Worm (Caenorhabditis elegans) whole organism, early embryonic: Measurements from ENCODE around the gene cutl-23.

Experiments
- F13C5.2 ChIP-seq: sonication (generic microtip); optimal IDR thresholded peaks from 2 replicates; lab custom pipeline; 2017; ENCODE audit warnings: mild to moderate bottlenecking, missing genetic modification characterization, inconsistent platforms, missing compliant biosample characterization
- ama-1 ChIP-seq: fragments of 150-350 bp; optimal IDR thresholded peaks from 2 replicates; lab custom pipeline; 2014
- ceh-13 ChIP-seq: fragments of 200-800 bp; sonication (Bioruptor generic); optimal IDR thresholded peaks from 2 replicates; lab custom pipeline; 2018; ENCODE audit warnings: mild to moderate bottlenecking, missing genetic modification characterization, missing compliant biosample characterization
- ceh-36 ChIP-seq: sonication (generic microtip); optimal IDR thresholded peaks from 2 replicates; lab custom pipeline; 2016; ENCODE audit warnings: missing genetic modification characterization, inconsistent platforms, missing compliant biosample characterization
- flt-1 ChIP-seq: fragments of 200-800 bp; sonication (Bioruptor generic); IDR thresholded peaks from 2 replicates; pipeline ENCODE4 v1.3.6; 2022; ENCODE audit warnings: missing genetic modification characterization, missing compliant biosample characterization
- hmbx-1 ChIP-seq: sonication (generic microtip); optimal IDR thresholded peaks from 2 replicates; lab custom pipeline; 2016; ENCODE audit warnings: mild to moderate bottlenecking, missing genetic modification characterization, missing compliant biosample characterization
- hnd-1 ChIP-seq: sonication (generic microtip); optimal IDR thresholded peaks from 2 replicates; lab custom pipeline; 2016; ENCODE audit warnings: missing genetic modification characterization, missing compliant biosample characterization
- scrt-1 ChIP-seq: fragments of 200-800 bp; sonication (Bioruptor generic); IDR thresholded peaks from 2 replicates; pipeline ENCODE4 v1.3.6; 2022; ENCODE audit warnings: missing genetic modification characterization, missing compliant biosample characterization
- sea-1 ChIP-seq: fragments of 200-800 bp; sonication (Bioruptor generic); conservative IDR thresholded peaks from 2 replicates; pipeline ENCODE4 v1.3.6; 2022; ENCODE audit warnings: missing genetic modification characterization, missing compliant biosample characterization
- tbx-11 ChIP-seq: fragments of 200-800 bp; sonication (Bioruptor generic); IDR thresholded peaks from 2 replicates; pipeline ENCODE4 v1.3.6; 2022; ENCODE audit warnings: missing genetic modification characterization, missing compliant biosample characterization
- tbx-37 ChIP-seq: fragments of 200-800 bp; sonication (Bioruptor generic); conservative IDR thresholded peaks from 2 replicates; pipeline ENCODE4 v1.3.6; 2022; ENCODE audit warnings: missing genetic modification reagents, missing genetic modification characterization, missing compliant biosample characterization

- TF ChIP-seq hnd-1 (tag; lab: Kevin White, UChicago) (no peak), F13C5.2 (tag; lab: Kevin White, UChicago) (no peak), ceh-36 (no peak), ceh-13 (GFP tag; lab: Kevin White, UChicago) (no peak), ama-1 (lab: Kevin White, UChicago) (no peak), hmbx-1 (tag; lab: Kevin White, UChicago) (no peak), scrt-1 (GFP tag; lab: Robert Waterston, UW) (no peak), tbx-37 (GFP tag; lab: Robert Waterston, UW) (no peak), flt-1 (GFP tag; lab: Robert Waterston, UW) (no peak), sea-1 (no peak), tbx-11 (no peak)
These were observed 37.1 kb upstream of the cutl-23 start, which contains the start of gene B0244.17 for ce11 chrIII:5732925-5733324.
